Worm (Caenorhabditis elegans) whole organism, L4 larva: ENCODE measurements around the gene F57A10.2.

Source experiments
- F44E2.7 ChIP-seq: fragments of 200-800 bp; sonication (Bioruptor generic); IDR thresholded peaks from 2 replicates; pipeline ENCODE4 v2.1.2; 2022; ENCODE audit warnings: missing genetic modification characterization, missing compliant biosample characterization
- aha-1 ChIP-seq: fragments of 150-350 bp; peaks from one replicate; lab custom pipeline; 2014; ENCODE audit warnings: missing biosample characterization, missing genetic modification characterization
- cey-2 ChIP-seq: sonication (generic microtip); optimal IDR thresholded peaks from 3 replicates; lab custom pipeline; 2017; ENCODE audit warnings: missing genetic modification characterization, mild to moderate bottlenecking, missing compliant biosample characterization, antibody characterized with exemption, borderline replicate concordance; ENCODE audit not compliant: insufficient read depth
- ctbp-1 ChIP-seq: fragments of 200-800 bp; sonication (Bioruptor generic); IDR thresholded peaks from 2 replicates; pipeline ENCODE4 v1.3.6; 2022; ENCODE audit warnings: missing genetic modification reagents, missing genetic modification characterization, missing compliant biosample characterization
- dve-1 ChIP-seq: sonication (generic microtip); optimal IDR thresholded peaks from 2 replicates; lab custom pipeline; 2017; ENCODE audit warnings: antibody characterized with exemption, mild to moderate bottlenecking, missing genetic modification characterization, missing compliant biosample characterization; ENCODE audit not compliant: insufficient read depth
- egl-27 ChIP-seq: sonication (generic microtip); optimal IDR thresholded peaks from 3 replicates; lab custom pipeline; 2017; ENCODE audit warnings: missing biosample characterization, missing genetic modification reagents, missing genetic modification characterization
- lin-13 ChIP-seq: fragments of 150-350 bp; optimal IDR thresholded peaks from 2 replicates; lab custom pipeline; 2014; ENCODE audit warnings: missing biosample characterization, missing genetic modification reagents, missing genetic modification characterization
- lin-29 ChIP-seq: fragments of 200-800 bp; sonication (Bioruptor generic); IDR thresholded peaks from 2 replicates; pipeline ENCODE4 v1.3.6; 2022; ENCODE audit warnings: missing genetic modification reagents, missing genetic modification characterization, missing compliant biosample characterization
- mes-2 ChIP-seq: sonication (generic microtip); optimal IDR thresholded peaks from 2 replicates; lab custom pipeline; 2016; ENCODE audit warnings: missing genotype, mild to moderate bottlenecking, missing genetic modification characterization, missing compliant biosample characterization; ENCODE audit not compliant: poor library complexity, severe bottlenecking
- nhr-77 ChIP-seq: fragments of 150-350 bp; optimal IDR thresholded peaks from 2 replicates; lab custom pipeline; 2014; ENCODE audit warnings: missing biosample characterization, missing genetic modification characterization
- unc-130 ChIP-seq: sonication (generic microtip); optimal IDR thresholded peaks from 2 replicates; lab custom pipeline; 2016; ENCODE audit warnings: missing genetic modification reagents, missing genetic modification characterization, missing compliant biosample characterization

DNA sequence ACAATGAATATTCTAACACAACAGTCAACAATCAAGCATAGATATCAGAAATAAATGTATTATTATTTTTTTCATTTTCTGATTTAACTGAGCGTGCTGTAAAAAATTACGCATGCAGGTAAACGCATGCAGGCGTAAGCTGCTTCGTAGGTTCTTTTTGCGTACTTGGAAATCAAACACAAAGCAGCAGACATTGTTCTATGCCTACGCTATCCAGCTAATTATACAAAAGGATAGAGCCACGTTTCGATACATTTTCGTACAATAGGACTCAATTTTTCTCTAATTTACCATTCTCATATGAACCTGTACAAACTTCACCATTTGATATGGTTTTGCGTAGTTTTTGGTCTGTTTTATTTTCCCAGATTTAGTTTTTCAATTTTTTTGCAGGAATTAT is 16.1 kb downstream of the F57A10.2 start, which contains the start of gene T26E4.3:
- no peak for TF ChIP-seq unc-130 (GFP tag; lab: Kevin White, UChicago)
- TF ChIP-seq nhr-77 (tag; lab: Kevin White, UChicago): no peak
- no peak for TF ChIP-seq lin-29 (GFP tag; lab: Robert Waterston, UW)
- no peak for TF ChIP-seq aha-1
- no peak for TF ChIP-seq mes-2 (tag; lab: Kevin White, UChicago)
- no peak for TF ChIP-seq egl-27 (tag; lab: Kevin White, UChicago)
- no peak for TF ChIP-seq lin-13 (GFP tag; lab: Kevin White, UChicago)
- TF ChIP-seq F44E2.7 (GFP tag; lab: Robert Waterston, UW): no peak
- no peak for TF ChIP-seq dve-1
- no peak for TF ChIP-seq cey-2 (tag; lab: Kevin White, UChicago)
- TF ChIP-seq ctbp-1: no peak
